Worm (Caenorhabditis elegans) whole organism, young adult: Measurements from ENCODE around the gene str-40.

Experiments
- B0261.1 ChIP-seq: sonication (generic microtip); optimal IDR thresholded peaks from 2 replicates; lab custom pipeline; 2016; ENCODE audit warnings: mild to moderate bottlenecking, missing genetic modification characterization, moderate library complexity, missing compliant biosample characterization
- T07F8.4 ChIP-seq: sonication (generic microtip); optimal IDR thresholded peaks from 2 replicates; lab custom pipeline; 2016; ENCODE audit warnings: mild to moderate bottlenecking, missing genetic modification characterization, moderate library complexity, missing compliant biosample characterization
- T26A5.8 ChIP-seq: sonication (generic microtip); optimal IDR thresholded peaks from 2 replicates; lab custom pipeline; 2016; ENCODE audit warnings: missing genetic modification characterization, missing compliant biosample characterization
- Y95B8A.8 ChIP-seq: fragments of 200-800 bp; sonication (Bioruptor generic); IDR thresholded peaks from 2 replicates; pipeline ENCODE4 v1.3.6; 2022; ENCODE audit warnings: missing genetic modification reagents, missing genetic modification characterization, missing compliant biosample characterization
- efl-1 ChIP-seq: fragments of 150-350 bp; optimal IDR thresholded peaks from 2 replicates; lab custom pipeline; 2014; ENCODE audit warnings: missing biosample characterization, missing genetic modification reagents, missing genetic modification characterization
- egl-44 ChIP-seq: fragments of 200-800 bp; sonication (Bioruptor generic); IDR thresholded peaks from 2 replicates; pipeline ENCODE4 v1.3.6; 2022; ENCODE audit warnings: missing genetic modification reagents, missing genetic modification characterization, missing compliant biosample characterization

- TF ChIP-seq T07F8.4 (tag; lab: Kevin White, UChicago), result no peak
- TF ChIP-seq B0261.1, result no peak
- TF ChIP-seq egl-44 (GFP tag; lab: Robert Waterston, UW), result no peak
- no peak for TF ChIP-seq Y95B8A.8 (GFP tag; lab: Robert Waterston, UW)
- no peak for TF ChIP-seq T26A5.8
- no peak for TF ChIP-seq efl-1
Measured at ce11 chrV:3058996-3059395, 10.0 kb downstream of the str-40 start, which contains the start of gene str-244.
